Worm (Caenorhabditis elegans) whole organism, L3 larva: ENCODE results near the gene fbxa-29.

Experiments
- lin-39 ChIP-seq: fragments of 150-350 bp; optimal IDR thresholded peaks from 2 replicates; lab custom pipeline; 2018; ENCODE audit warnings: missing biosample characterization, missing genetic modification reagents, missing genetic modification characterization
- lsy-12 ChIP-seq: sonication (generic microtip); optimal IDR thresholded peaks from 2 replicates; lab custom pipeline; 2016; ENCODE audit warnings: mild to moderate bottlenecking, missing genetic modification characterization, missing compliant biosample characterization
- ztf-11 ChIP-seq: fragments of 150-350 bp; optimal IDR thresholded peaks from 2 replicates; lab custom pipeline; 2014; ENCODE audit warnings: missing biosample characterization, missing genetic modification characterization

- TF ChIP-seq lin-39 (no peak), lsy-12 (no peak), ztf-11 (tag; lab: Kevin White, UChicago) (no peak)
Measured at ce11 chrIII:1293135-1293534, 19.6 kb upstream of the fbxa-29 start, which contains the start of gene fbxa-36.
